Worm (Caenorhabditis elegans): ENCODE results near the gene aagr-3.

Gene aagr-3

DNA sequence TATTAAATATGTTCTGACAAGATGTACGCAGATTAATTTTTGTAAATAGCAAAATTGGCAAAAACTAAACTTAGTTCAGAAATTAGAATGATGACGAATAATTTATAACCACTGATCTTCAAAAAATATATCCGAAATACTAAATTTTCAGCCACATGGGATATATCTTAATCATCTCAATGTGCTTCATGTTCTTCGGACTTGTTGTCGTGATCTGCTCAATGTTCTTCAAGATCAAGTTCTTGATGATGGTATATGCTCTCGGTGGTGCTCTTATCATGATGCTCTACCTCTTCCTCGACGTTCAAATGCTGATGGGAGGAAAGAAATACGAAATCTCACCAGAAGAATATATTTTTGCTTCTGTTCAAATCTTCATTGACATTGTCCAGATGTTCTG lies 22.7 kb downstream of the aagr-3 start:
- no peak for TF ChIP-seq mes-2 (tag; optimal IDR thresholded peaks at IDR 0.05; ENCODE audit: poor library complexity, severe bottlenecking)
- peak; percentile 91 for TF ChIP-seq aha-1 (tag)

DNA sequence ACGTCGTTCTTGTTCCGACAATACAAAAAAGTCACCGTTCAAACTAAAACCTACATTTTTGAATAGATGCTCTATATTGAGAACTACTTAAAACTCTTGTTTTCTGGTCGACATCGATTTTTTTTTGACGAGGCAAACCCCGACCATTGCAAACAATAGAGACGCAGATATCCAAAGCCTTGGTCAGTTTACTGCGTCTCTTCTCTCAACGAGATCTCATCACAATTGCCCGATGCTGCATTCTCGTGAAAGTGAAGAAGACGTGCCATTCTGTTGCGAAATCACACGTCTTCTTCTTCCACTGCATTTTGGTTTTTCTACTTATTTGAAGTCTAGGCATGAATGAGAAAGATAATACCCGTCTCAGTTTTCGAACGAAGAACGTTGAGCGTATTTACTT lies 24.9 kb downstream of the aagr-3 start:
- TF ChIP-seq unc-62 (GFP tag; optimal IDR thresholded peaks at IDR 0.05 in 1 of 2) = peak in 1 of 2 experiments; percentile 63
- TF ChIP-seq unc-62 (tag; optimal IDR thresholded peaks at IDR 0.05) = no peak
- TF ChIP-seq mxl-3 (GFP tag; optimal IDR thresholded peaks at IDR 0.05) = peak; percentile 7
- TF ChIP-seq nhr-6 (tag; optimal IDR thresholded peaks at IDR 0.05) = peak; percentile 12
- TF ChIP-seq fkh-10 (GFP tag; optimal IDR thresholded peaks at IDR 0.05) = peak; percentile 8
- peak; percentile 42 to 53 for TF ChIP-seq mdl-1 (tag; optimal IDR thresholded peaks at IDR 0.05)
- TF ChIP-seq nhr-28 (tag; optimal IDR thresholded peaks at IDR 0.05) = peak; percentile 44
- TF ChIP-seq hmg-1.1 (GFP tag; IDR thresholded peaks at IDR 0.05) = 0 out of 2 replicates have a peak, but pooled peaks have one; percentile 56
- TF ChIP-seq mep-1 (tag; optimal IDR thresholded peaks at IDR 0.05) = peak; percentile 66
- TF ChIP-seq hlh-30 (tag; optimal IDR thresholded peaks at IDR 0.05; ENCODE audit: insufficient read depth) = peak; percentile 85
- TF ChIP-seq zfp-3 (GFP tag; conservative IDR thresholded peaks at IDR 0.05) = no peak
- TF ChIP-seq lir-3 (tag; optimal IDR thresholded peaks at IDR 0.05) = no peak
- TF ChIP-seq aha-1 (tag) = peak; percentile 26
- TF ChIP-seq daf-19 (GFP tag; conservative IDR thresholded peaks at IDR 0.05) = no peak
- TF ChIP-seq lin-29 (GFP tag; IDR thresholded peaks at IDR 0.05) = no peak
- TF ChIP-seq ceh-28 (tag; optimal IDR thresholded peaks at IDR 0.05) = peak; percentile 43
- peak; percentile 11 for TF ChIP-seq dve-1 (tag; optimal IDR thresholded peaks at IDR 0.05; ENCODE audit: insufficient read depth)
- peak; percentile 27 for TF ChIP-seq rbr-2 (tag; optimal IDR thresholded peaks at IDR 0.05)

DNA sequence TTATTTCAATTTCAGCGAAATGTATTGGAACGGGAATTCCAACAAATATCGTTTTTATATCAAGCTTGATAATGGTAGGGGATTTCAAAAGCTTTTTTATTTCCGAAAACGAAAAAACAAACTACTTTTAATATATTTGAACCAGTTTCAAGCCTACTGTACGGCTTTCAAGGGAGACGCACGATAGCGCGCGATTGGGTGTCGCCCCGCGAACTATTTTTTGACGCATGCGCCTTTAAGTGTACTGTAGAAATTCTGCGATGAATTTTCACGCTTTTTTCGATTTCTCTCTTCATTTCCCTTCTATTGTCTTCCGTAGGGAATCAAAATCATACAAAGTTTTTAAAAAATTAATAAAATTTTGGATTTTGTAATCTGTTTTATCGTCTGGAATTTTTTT lies 25.8 kb downstream of the aagr-3 start:
- TF ChIP-seq Y5F2A.4 (GFP tag; optimal IDR thresholded peaks at IDR 0.05) (no peak), dmd-6 (GFP tag; IDR thresholded peaks at IDR 0.05) (no peak), lin-29 (GFP tag; IDR thresholded peaks at IDR 0.05) (no peak), hlh-11 (tag; optimal IDR thresholded peaks at IDR 0.05) (no peak), lin-1 (GFP tag; IDR thresholded peaks at IDR 0.05) (no peak), arid-1 (GFP tag; conservative IDR thresholded peaks at IDR 0.05) (no peak), snpc-4 (tag; optimal IDR thresholded peaks at IDR 0.05) (no peak), lin-39 (tag; optimal IDR thresholded peaks at IDR 0.05) (no peak), aly-2 (tag; optimal IDR thresholded peaks at IDR 0.05) (no peak), ceh-44 (GFP tag; IDR thresholded peaks at IDR 0.05) (no peak), daf-8 (GFP tag; IDR thresholded peaks at IDR 0.05) (no peak), unc-62 (GFP tag; optimal IDR thresholded peaks at IDR 0.05 in 1 of 2) (no peak), unc-62 (tag; optimal IDR thresholded peaks at IDR 0.05) (no peak), F49E8.2 (tag; optimal IDR thresholded peaks at IDR 0.05; ENCODE audit: borderline replicate concordance) (no peak)

DNA sequence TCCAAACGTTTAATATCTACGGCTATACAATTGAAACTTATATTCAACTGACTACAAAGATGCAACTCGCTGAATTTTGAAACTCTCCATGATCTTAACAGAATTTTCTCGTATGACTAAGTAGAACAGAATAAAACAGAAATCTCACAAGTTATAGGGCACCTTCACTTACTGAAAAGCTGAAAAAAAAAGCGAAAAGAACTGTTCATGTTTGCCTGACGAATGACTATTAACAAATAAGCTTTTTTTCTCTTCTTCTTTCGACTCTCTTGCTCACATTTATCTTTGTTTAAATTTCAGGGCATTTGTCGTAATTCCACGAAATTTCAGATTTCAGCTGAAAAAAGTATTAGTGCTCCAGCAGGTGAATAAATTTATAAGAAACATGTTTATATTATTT lies 26.6 kb downstream of the aagr-3 start, which contains the start of gene xbx-6:
xbx-6 (plus strand) TSS at position 301 of the 400 bp plus-strand sequence.
- TF ChIP-seq unc-62 (GFP tag; optimal IDR thresholded peaks at IDR 0.05 in 1 of 2) (peak in 1 of 2 experiments; percentile 34), unc-62 (tag; optimal IDR thresholded peaks at IDR 0.05) (no peak), dpl-1 (GFP tag; optimal IDR thresholded peaks at IDR 0.05) (no peak)

DNA sequence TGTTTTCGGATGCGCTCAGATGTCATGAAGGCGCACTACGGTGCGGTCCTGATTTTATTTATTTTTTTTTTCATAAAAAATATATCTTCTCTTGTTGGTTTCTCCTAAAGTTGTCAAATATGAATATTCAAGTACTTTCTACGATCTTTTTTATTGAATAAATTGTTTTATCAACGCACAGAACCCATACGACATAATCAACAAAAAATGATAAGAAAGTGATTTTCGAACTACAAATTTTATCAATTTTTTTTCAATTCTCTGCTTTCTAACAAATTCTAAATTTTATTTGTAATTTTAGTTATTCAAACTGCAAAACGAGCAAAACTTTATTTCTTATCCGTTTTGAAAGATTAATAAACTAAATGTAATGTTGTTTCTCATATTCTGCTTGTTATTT lies 27.5 kb downstream of the aagr-3 start:
- TF ChIP-seq ctbp-1 (GFP tag; IDR thresholded peaks at IDR 0.05) = no peak
- no peak for TF ChIP-seq daf-8 (GFP tag; IDR thresholded peaks at IDR 0.05)
- TF ChIP-seq daf-16 (GFP tag; optimal IDR thresholded peaks at IDR 0.05) = no peak
- TF ChIP-seq daf-16 (tag; optimal IDR thresholded peaks at IDR 0.05) = peak; percentile 67
- peak; percentile 82 for TF ChIP-seq pqm-1 (tag; optimal IDR thresholded peaks at IDR 0.05)
- TF ChIP-seq gei-8 (GFP tag; optimal IDR thresholded peaks at IDR 0.05) = no peak
- peak; percentile 37 for TF ChIP-seq nhr-28 (tag; optimal IDR thresholded peaks at IDR 0.05)
- no peak for TF ChIP-seq ceh-62 (tag; optimal IDR thresholded peaks at IDR 0.05)
